Worm (Caenorhabditis elegans) whole organism, mixed stage, embryonic: ENCODE results near the gene fkh-4.

Experiments
- lin-32 ChIP-seq: fragments of 200-800 bp; sonication (Bioruptor generic); optimal IDR thresholded peaks from 2 replicates; lab custom pipeline; 2018; ENCODE audit warnings: mild to moderate bottlenecking, missing genetic modification characterization, missing compliant biosample characterization
- ztf-11 ChIP-seq: fragments of 150-350 bp; optimal IDR thresholded peaks from 2 replicates; lab custom pipeline; 2014; ENCODE audit warnings: missing biosample characterization, missing genetic modification characterization

- TF ChIP-seq ztf-11 (tag; lab: Kevin White, UChicago) (no peak), lin-32 (no peak)
Measured at ce11 chrX:13415722-13416121, 12.9 kb downstream of the fkh-4 start, which contains the start of gene C29F7.2.
